Fruit fly (Drosophila melanogaster) whole organism, embryonic: Measurements from ENCODE around the gene Nckx30C.

Experiments used
- ATbp ChIP-seq: fragments of 200-800 bp; sonication (Bioruptor generic); optimal IDR thresholded peaks from 2 replicates; lab custom pipeline; 2017; ENCODE audit warnings: missing biosample characterization, mild to moderate bottlenecking, missing genetic modification characterization, missing genetic modification reagents
- CG10959 ChIP-seq: fragments of 200-800 bp; sonication (Bioruptor generic); IDR thresholded peaks from 2 replicates; pipeline ENCODE4 v1.3.6; 2022; ENCODE audit warnings: missing biosample characterization, missing genetic modification characterization
- CG11247 ChIP-seq: fragments of 200-800 bp; sonication (Bioruptor generic); IDR thresholded peaks from 2 replicates; pipeline ENCODE4 v1.3.6; 2022; ENCODE audit warnings: missing biosample characterization, missing genetic modification characterization
- CG11398 ChIP-seq: fragments of 200-800 bp; sonication (Bioruptor generic); optimal IDR thresholded peaks from 2 replicates; lab custom pipeline; 2016; ENCODE audit warnings: missing biosample characterization, missing genetic modification characterization
- CG11456 ChIP-seq: fragments of 200-800 bp; sonication (Bioruptor generic); IDR thresholded peaks from 3 replicates; pipeline ENCODE4 v1.3.6; 2022; ENCODE audit warnings: missing biosample characterization, missing genetic modification characterization
- CG12769 ChIP-seq: fragments of 200-800 bp; sonication (Bioruptor generic); optimal IDR thresholded peaks from 2 replicates; lab custom pipeline; 2019; ENCODE audit warnings: missing biosample characterization, mild to moderate bottlenecking, missing genetic modification characterization, moderate library complexity
- CG14014 ChIP-seq: fragments of 200-800 bp; sonication (Bioruptor generic); IDR thresholded peaks from 2 replicates; pipeline ENCODE4 v1.3.6; 2022; ENCODE audit warnings: missing biosample characterization, missing genetic modification characterization
- CG30431 ChIP-seq: fragments of 200-800 bp; sonication (Bioruptor generic); optimal IDR thresholded peaks from 2 replicates; lab custom pipeline; 2017; ENCODE audit warnings: missing biosample characterization, missing genetic modification characterization
- CG32767 ChIP-seq: fragments of 200-800 bp; sonication (Bioruptor generic); IDR thresholded peaks from 2 replicates; pipeline ENCODE4 v1.3.6; 2022; ENCODE audit warnings: missing biosample characterization, missing genetic modification characterization
- CG34224 ChIP-seq: fragments of 200-800 bp; sonication (Bioruptor generic); IDR thresholded peaks from 3 replicates; pipeline ENCODE4 v1.3.6; 2022; ENCODE audit warnings: missing biosample characterization, missing genetic modification characterization; ENCODE audit not compliant: partially characterized antibody
- CG34422 ChIP-seq: fragments of 200-800 bp; sonication (Bioruptor generic); IDR thresholded peaks from 3 replicates; pipeline ENCODE4 v1.3.6; 2022; ENCODE audit warnings: missing biosample characterization, missing genetic modification characterization
- CG42726 ChIP-seq: fragments of 200-800 bp; sonication (Bioruptor generic); IDR thresholded peaks from 2 replicates; pipeline ENCODE4 v1.3.6; 2022; ENCODE audit warnings: missing biosample characterization, missing genetic modification characterization; ENCODE audit not compliant: partially characterized antibody
- CG4328 ChIP-seq: fragments of 200-800 bp; sonication (Bioruptor generic); optimal IDR thresholded peaks from 3 replicates; lab custom pipeline; 2017; ENCODE audit warnings: missing biosample characterization, missing genetic modification reagents, missing genetic modification characterization
- CG4617 ChIP-seq: fragments of 200-800 bp; sonication (Bioruptor generic); optimal IDR thresholded peaks from 3 replicates; lab custom pipeline; 2016; ENCODE audit warnings: missing biosample characterization, missing genetic modification characterization, borderline replicate concordance
- CG6272 ChIP-seq: fragments of 200-800 bp; sonication (Bioruptor generic); IDR thresholded peaks from 2 replicates; pipeline ENCODE4 v1.3.6; 2022; ENCODE audit warnings: missing biosample characterization, missing genetic modification characterization
- CG8359 ChIP-seq: fragments of 200-800 bp; sonication (Bioruptor generic); optimal IDR thresholded peaks from 2 replicates; lab custom pipeline; 2017; ENCODE audit warnings: missing biosample characterization, mild to moderate bottlenecking, missing genetic modification characterization, borderline replicate concordance
- CG9797 ChIP-seq: fragments of 200-800 bp; sonication (Bioruptor generic); optimal IDR thresholded peaks from 3 replicates; lab custom pipeline; 2018; ENCODE audit warnings: missing biosample characterization, mild to moderate bottlenecking, missing genetic modification characterization
- CHES-1-like ChIP-seq: fragments of 200-800 bp; sonication (Bioruptor generic); optimal IDR thresholded peaks from 2 replicates; lab custom pipeline; 2016; ENCODE audit warnings: missing biosample characterization, missing genetic modification characterization
- E2f1 ChIP-seq: fragments of 200-800 bp; sonication (Bioruptor generic); IDR thresholded peaks from 2 replicates; pipeline ENCODE4 v1.3.6; 2022; ENCODE audit warnings: missing biosample characterization, missing genetic modification characterization
- ERR ChIP-seq: fragments of 200-800 bp; sonication (Bioruptor generic); optimal IDR thresholded peaks from 2 replicates; lab custom pipeline; 2016; ENCODE audit warnings: missing biosample characterization, missing genetic modification characterization
- Fer2 ChIP-seq: fragments of 200-800 bp; sonication (Bioruptor generic); optimal IDR thresholded peaks from 2 replicates; lab custom pipeline; 2018; ENCODE audit warnings: missing biosample characterization, mild to moderate bottlenecking, missing genetic modification characterization, moderate library complexity
- Hmr ChIP-seq: fragments of 200-800 bp; sonication (Bioruptor generic); optimal IDR thresholded peaks from 3 replicates; lab custom pipeline; 2017; ENCODE audit warnings: mild to moderate bottlenecking, missing biosample characterization, missing genetic modification reagents, missing genetic modification characterization
- Jarid2 ChIP-seq: fragments of 200-800 bp; sonication (Bioruptor generic); optimal IDR thresholded peaks from 3 replicates; lab custom pipeline; 2017; ENCODE audit warnings: mild to moderate bottlenecking, missing biosample characterization, missing genetic modification reagents, missing genetic modification characterization
- PHDP ChIP-seq: fragments of 200-800 bp; sonication (Bioruptor generic); optimal IDR thresholded peaks from 3 replicates; lab custom pipeline; 2018; ENCODE audit warnings: missing biosample characterization, mild to moderate bottlenecking, missing genetic modification characterization, moderate library complexity
- Sry-β ChIP-seq: fragments of 200-800 bp; sonication (Bioruptor generic); optimal IDR thresholded peaks from 2 replicates; lab custom pipeline; 2018; ENCODE audit warnings: missing biosample characterization, mild to moderate bottlenecking, missing genetic modification characterization, moderate library complexity
- Vsx1 ChIP-seq: fragments of 200-800 bp; sonication (Bioruptor generic); optimal IDR thresholded peaks from 2 replicates; lab custom pipeline; 2017; ENCODE audit warnings: missing biosample characterization, mild to moderate bottlenecking, missing genetic modification characterization, missing genetic modification reagents
- ara ChIP-seq: fragments of 200-800 bp; sonication (Bioruptor generic); IDR thresholded peaks from 2 replicates; pipeline ENCODE4 v1.3.6; 2022; ENCODE audit warnings: missing biosample characterization, missing genetic modification characterization
- az2 ChIP-seq: fragments of 200-800 bp; sonication (Bioruptor generic); optimal IDR thresholded peaks from 3 replicates; lab custom pipeline; 2016; ENCODE audit warnings: missing biosample characterization, missing genetic modification characterization
- crc ChIP-seq: fragments of 200-800 bp; sonication (Bioruptor generic); optimal IDR thresholded peaks from 2 replicates; lab custom pipeline; 2016; ENCODE audit warnings: missing biosample characterization, missing genetic modification characterization
- danr ChIP-seq: fragments of 200-800 bp; sonication (Bioruptor generic); IDR thresholded peaks from 2 replicates; pipeline ENCODE4 v1.3.6; 2022; ENCODE audit warnings: missing biosample characterization, missing genetic modification characterization
- ftz-f1 ChIP-seq: fragments of 200-800 bp; sonication (Bioruptor generic); optimal IDR thresholded peaks from 2 replicates; lab custom pipeline; 2016; ENCODE audit warnings: missing biosample characterization, missing genetic modification characterization
- gem ChIP-seq: fragments of 200-800 bp; sonication (Bioruptor generic); optimal IDR thresholded peaks from 2 replicates; lab custom pipeline; 2019; ENCODE audit warnings: missing biosample characterization, mild to moderate bottlenecking, missing genetic modification characterization, moderate library complexity
- hth ChIP-seq: fragments of >200 bp; optimal IDR thresholded peaks from 2 replicates; lab custom pipeline; 2017; ENCODE audit warnings: inconsistent platforms
- inv ChIP-seq: fragments of 200-800 bp; sonication (Bioruptor generic); IDR thresholded peaks from 2 replicates; pipeline ENCODE4 v1.3.6; 2022; ENCODE audit warnings: missing biosample characterization, missing genetic modification characterization; ENCODE audit not compliant: partially characterized antibody
- kay ChIP-seq: fragments of 200-800 bp; sonication (Bioruptor generic); optimal IDR thresholded peaks from 2 replicates; lab custom pipeline; 2016; ENCODE audit warnings: missing biosample characterization, missing genetic modification characterization
- kni ChIP-seq: fragments of 200-800 bp; sonication (Bioruptor generic); optimal IDR thresholded peaks from 3 replicates; lab custom pipeline; 2017; ENCODE audit warnings: mild to moderate bottlenecking, missing biosample characterization, missing genetic modification reagents, missing genetic modification characterization
- onecut ChIP-seq: fragments of 200-800 bp; sonication (Bioruptor generic); IDR thresholded peaks from 2 replicates; pipeline ENCODE4 v1.3.6; 2022; ENCODE audit warnings: missing biosample characterization, missing genetic modification characterization
- pan ChIP-seq, 4 experiments: fragments of >200 bp in 3 of 4; fragments of 200-800 bp in 1 of 4; sonication (Bioruptor generic) in 1 of 4; optimal IDR thresholded peaks in 3 of 4; IDR thresholded peaks in 1 of 4; 2 replicates each; pipeline versions ENCODE4 v1.3.6 to Lab custom; 2017 to 2022; ENCODE audit warnings: missing biosample characterization in 2 of 4, missing genetic modification characterization in 2 of 4, mixed read lengths in 1 of 4
- phol ChIP-seq: fragments of 200-800 bp; sonication (Bioruptor generic); optimal IDR thresholded peaks from 3 replicates; lab custom pipeline; 2018; ENCODE audit warnings: missing biosample characterization, mild to moderate bottlenecking, missing genetic modification characterization, moderate library complexity
- psq ChIP-seq: fragments of 200-800 bp; sonication (Bioruptor generic); optimal IDR thresholded peaks from 2 replicates; lab custom pipeline; 2017; ENCODE audit warnings: missing biosample characterization, missing genetic modification characterization
- rib ChIP-seq: fragments of 200-800 bp; sonication (Bioruptor generic); IDR thresholded peaks from 2 replicates; pipeline ENCODE4 v1.3.6; 2022; ENCODE audit warnings: missing biosample characterization, missing genetic modification characterization
- row ChIP-seq: fragments of 200-800 bp; sonication (Bioruptor generic); IDR thresholded peaks from 3 replicates; pipeline ENCODE4 v1.3.6; 2022; ENCODE audit warnings: missing biosample characterization, missing genetic modification characterization
- salm ChIP-seq: fragments of 200-800 bp; sonication (Bioruptor generic); optimal IDR thresholded peaks from 2 replicates; lab custom pipeline; 2018; ENCODE audit warnings: missing biosample characterization, mild to moderate bottlenecking, missing genetic modification characterization
- sob ChIP-seq: fragments of 200-800 bp; sonication (Bioruptor generic); IDR thresholded peaks from 2 replicates; pipeline ENCODE4 v1.3.6; 2022; ENCODE audit warnings: missing biosample characterization, missing genetic modification characterization
- ssp ChIP-seq: fragments of 200-800 bp; sonication (Bioruptor generic); IDR thresholded peaks from 2 replicates; pipeline ENCODE4 v1.3.6; 2022; ENCODE audit warnings: missing biosample characterization, missing genetic modification characterization
- tgo ChIP-seq: fragments of 200-800 bp; sonication (Bioruptor generic); IDR thresholded peaks from 3 replicates; pipeline ENCODE4 v1.3.6; 2022; ENCODE audit warnings: missing biosample characterization, missing genetic modification characterization
- tin ChIP-seq: fragments of 200-800 bp; sonication (Bioruptor generic); optimal IDR thresholded peaks from 3 replicates; lab custom pipeline; 2016; ENCODE audit warnings: missing biosample characterization, missing genetic modification characterization
- tll ChIP-seq, 2 experiments: fragments of 200-800 bp in 1 of 2; fragments of >200 bp in 1 of 2; sonication (Bioruptor generic) in 1 of 2; optimal IDR thresholded peaks; 2 replicates each; lab custom pipeline; 2017 to 2019; ENCODE audit warnings: missing biosample characterization in 2 of 2, missing genetic modification characterization in 2 of 2, mild to moderate bottlenecking in 1 of 2, moderate library complexity in 1 of 2
- vnd ChIP-seq: fragments of 200-800 bp; sonication (Bioruptor generic); IDR thresholded peaks from 3 replicates; pipeline ENCODE4 v1.3.6; 2022; ENCODE audit warnings: missing biosample characterization, missing genetic modification characterization; ENCODE audit not compliant: partially characterized antibody

The Nckx30C gene

DNA sequence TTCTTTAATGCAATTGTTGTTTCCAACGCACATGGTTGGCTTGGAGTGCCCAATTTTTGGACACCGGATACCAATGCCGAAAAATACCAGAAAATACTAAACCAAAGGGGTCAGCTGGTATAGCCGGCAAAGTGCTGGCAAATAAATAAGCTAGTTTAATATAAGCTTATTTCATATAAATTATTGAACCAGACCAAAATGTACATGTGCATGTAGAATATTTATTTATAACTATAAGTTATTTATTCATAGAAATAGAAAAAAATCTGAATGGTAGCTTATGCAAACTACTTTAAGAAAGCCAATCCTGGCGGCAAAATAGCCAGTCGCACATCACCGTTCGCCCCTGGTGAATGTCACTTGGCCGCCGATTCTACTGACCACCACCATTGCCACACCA lies 45.8 kb downstream of the Nckx30C start, which contains the start of gene pelo (continued):
- TF ChIP-seq Vsx1 (GFP tag; lab: Kevin White, UChicago) (peak; percentile 73), PHDP (peak; percentile 68), ara (GFP tag; lab: Robert Waterston, UW) (peak; percentile 44; the same call in 1 of the 2 replicates), salm (tag; lab: Kevin White, UChicago) (peak; percentile 16), pan (optimal IDR thresholded peaks at IDR 0.05; lab: Kevin White, UChicago) (no peak), pan (GFP tag; optimal IDR thresholded peaks at IDR 0.05 in 1 of 2, IDR thresholded peaks at IDR 0.05 in 1 of 2) (peak in 1 of 2 experiments; percentile 69), CG4617 (GFP tag; lab: Kevin White, UChicago) (peak; percentile 6), CG11456 (GFP tag; lab: Robert Waterston, UW) (peak; percentile 37; the same call in 1 of the 3 replicates), ftz-f1 (GFP tag; lab: Kevin White, UChicago) (no peak), CG42726 (GFP tag; lab: Robert Waterston, UW) (no peak), Fer2 (tag; lab: Kevin White, UChicago) (peak; percentile 54), hth (lab: Kevin White, UChicago) (no peak), psq (no peak), phol (tag; lab: Kevin White, UChicago) (peak; percentile 78), CG32767 (peak; percentile 63), vnd (GFP tag; lab: Robert Waterston, UW) (no peak), Jarid2 (GFP tag; lab: Kevin White, UChicago) (peak; percentile 40), CG8359 (GFP tag; lab: Kevin White, UChicago) (no peak), onecut (GFP tag; lab: Robert Waterston, UW) (0 out of 2 replicates have a peak, but pooled peaks have one; percentile 10), CG30431 (GFP tag; lab: Kevin White, UChicago) (peak; percentile 27), tll (GFP tag; optimal IDR thresholded peaks at IDR 0.05; lab: Kevin White, UChicago) (no peak), E2f1 (GFP tag; lab: Robert Waterston, UW) (no peak), CG11247 (GFP tag; lab: Robert Waterston, UW) (0 out of 2 replicates have a peak, but pooled peaks have one; percentile 24), az2 (GFP tag; lab: Kevin White, UChicago) (peak; percentile 59), CG14014 (GFP tag; lab: Robert Waterston, UW) (peak; percentile 58; the same call in 1 of the 2 replicates), tin (peak; percentile 35), kni (GFP tag; lab: Kevin White, UChicago) (peak; percentile 1), CHES-1-like (GFP tag; lab: Kevin White, UChicago) (no peak), gem (tag; lab: Kevin White, UChicago) (peak; percentile 83), Hmr (GFP tag; lab: Kevin White, UChicago) (peak; percentile 74), ERR (GFP tag; lab: Kevin White, UChicago) (no peak), CG34422 (GFP tag; lab: Robert Waterston, UW) (peak; percentile 75; the same call in 1 of the 3 replicates), sob (GFP tag; lab: Robert Waterston, UW) (peak; percentile 66), kay (peak; percentile 20), CG6272 (GFP tag; lab: Robert Waterston, UW) (peak; percentile 66), ATbp (GFP tag; lab: Kevin White, UChicago) (peak; percentile 5), CG34224 (GFP tag; lab: Robert Waterston, UW) (no peak), rib (GFP tag; lab: Robert Waterston, UW) (no peak), inv (GFP tag; lab: Robert Waterston, UW) (no peak), CG11398 (GFP tag; lab: Kevin White, UChicago) (no peak), Sry-β (GFP tag; lab: Kevin White, UChicago) (peak; percentile 99), CG4328 (peak; percentile 34), ssp (GFP tag; lab: Robert Waterston, UW) (peak; percentile 55; the same call in 1 of the 2 replicates), CG12769 (tag; lab: Kevin White, UChicago) (peak; percentile 11), tgo (GFP tag; lab: Robert Waterston, UW) (peak; percentile 74), row (GFP tag; lab: Robert Waterston, UW) (peak; percentile 94), CG10959 (GFP tag; lab: Robert Waterston, UW) (no peak), CG9797 (GFP tag; lab: Kevin White, UChicago) (peak; percentile 75), danr (0 out of 2 replicates have a peak, but pooled peaks have one; percentile 40), crc (no peak)
